Fruit fly (Drosophila melanogaster) S2 (cell line): ENCODE data around the gene P58IPK.

ENCODE experiments used
- CG8478 ChIP-seq: fragments of >200 bp; optimal IDR thresholded peaks from 2 replicates; lab custom pipeline; 2018
- CTCF ChIP-seq, 2 experiments: fragments of >200 bp; optimal IDR thresholded peaks; 2 replicates each; lab custom pipeline; 2018

The P58IPK gene

DNA sequence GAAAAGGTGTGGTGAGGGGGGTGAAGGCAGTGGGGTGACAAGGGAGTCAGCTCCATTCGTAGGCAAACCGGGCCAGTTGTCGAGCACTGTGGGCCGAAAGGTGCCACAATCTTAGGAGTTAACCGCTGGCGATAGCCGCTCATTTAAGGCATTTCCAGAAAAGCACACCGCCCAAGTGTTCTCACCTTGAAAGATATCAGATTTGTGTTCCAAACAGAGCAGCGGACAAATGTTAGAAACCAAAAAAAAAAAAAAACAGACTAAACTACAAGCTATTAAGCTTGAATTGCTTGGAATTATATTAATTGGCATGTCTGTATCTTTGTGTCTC lies 7.5 kb downstream of the P58IPK start:
- TF ChIP-seq CG8478 (lab: Kevin White, UChicago) = no peak
- TF ChIP-seq CTCF (optimal IDR thresholded peaks at IDR 0.05; lab: Kevin White, UChicago) = no peak

DNA sequence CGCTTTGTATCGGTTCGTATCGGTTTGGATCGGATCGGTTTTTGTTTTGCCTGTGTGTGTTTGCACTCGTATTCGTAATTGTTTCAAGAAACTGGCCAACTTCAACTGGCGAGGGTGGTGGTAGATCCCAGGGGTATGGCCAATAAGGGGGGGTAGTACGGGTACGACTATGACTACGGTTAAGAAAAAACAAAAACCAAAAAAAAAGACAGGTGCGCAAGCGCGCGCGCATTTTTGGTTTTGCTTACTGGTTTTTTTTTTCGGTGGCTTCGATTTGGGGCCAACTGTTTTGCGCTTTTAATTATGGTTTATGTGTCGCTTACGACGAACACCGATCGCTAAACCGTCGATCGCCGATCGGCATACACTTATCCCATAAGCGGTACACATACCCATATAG lies 8.1 kb downstream of the P58IPK start:
- TF ChIP-seq CG8478 (lab: Kevin White, UChicago) (no peak), CTCF (optimal IDR thresholded peaks at IDR 0.05; lab: Kevin White, UChicago) (no peak)

DNA sequence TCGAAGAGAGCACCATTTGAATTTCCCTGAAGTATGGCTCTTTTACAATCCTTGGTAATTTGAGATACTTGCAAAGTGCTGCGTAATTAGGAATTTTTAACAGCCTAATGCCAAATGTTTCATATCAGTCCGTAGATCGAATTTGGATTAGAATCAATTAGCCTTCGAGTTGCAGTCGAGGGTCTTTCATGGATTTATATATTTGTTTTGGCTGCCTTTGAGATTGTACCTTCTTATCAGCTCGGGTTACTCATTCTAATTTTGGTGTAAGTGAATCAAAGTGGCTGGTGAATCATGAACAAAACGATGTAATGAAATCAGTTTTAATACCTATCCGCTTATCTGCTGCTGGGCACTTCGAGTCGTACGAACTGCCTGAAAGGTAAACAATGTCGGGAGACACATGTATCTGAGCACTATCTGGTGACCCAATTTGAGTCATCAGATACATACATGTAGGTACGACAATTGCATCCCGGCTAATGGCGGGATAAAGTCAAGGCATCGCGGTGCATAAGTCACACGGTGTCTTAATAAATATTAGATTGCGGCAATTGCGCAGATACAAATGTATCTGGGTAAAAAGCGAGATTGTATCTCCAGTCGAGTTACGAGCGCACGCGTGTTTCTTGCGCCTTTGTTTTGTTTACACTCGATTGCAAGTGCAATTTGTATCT lies 9.1 kb downstream of the P58IPK start:
- TF ChIP-seq CTCF (optimal IDR thresholded peaks at IDR 0.05; lab: Kevin White, UChicago) (no peak), CG8478 (lab: Kevin White, UChicago) (no peak)

DNA sequence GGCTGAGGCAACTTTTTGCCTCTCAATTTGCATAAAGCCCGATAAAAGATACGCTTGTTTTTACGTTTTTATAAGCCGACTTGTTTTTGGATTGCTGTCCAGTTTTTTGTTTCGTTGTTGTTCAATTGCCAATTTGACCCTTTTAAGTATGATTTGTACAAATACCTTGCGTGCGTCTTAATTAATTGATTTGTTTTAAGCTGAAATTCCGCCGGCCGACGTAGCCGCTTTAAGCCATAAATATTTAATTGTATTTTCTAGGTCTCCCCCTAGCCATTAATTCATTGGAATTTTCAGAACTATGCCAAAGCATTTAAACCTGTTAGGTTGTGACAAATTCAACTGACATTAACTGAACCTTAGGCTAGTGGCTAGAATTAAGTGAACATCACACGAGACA lies 9.9 kb downstream of the P58IPK start:
- TF ChIP-seq CTCF (optimal IDR thresholded peaks at IDR 0.05; lab: Kevin White, UChicago) (no peak), CG8478 (lab: Kevin White, UChicago) (no peak)

DNA sequence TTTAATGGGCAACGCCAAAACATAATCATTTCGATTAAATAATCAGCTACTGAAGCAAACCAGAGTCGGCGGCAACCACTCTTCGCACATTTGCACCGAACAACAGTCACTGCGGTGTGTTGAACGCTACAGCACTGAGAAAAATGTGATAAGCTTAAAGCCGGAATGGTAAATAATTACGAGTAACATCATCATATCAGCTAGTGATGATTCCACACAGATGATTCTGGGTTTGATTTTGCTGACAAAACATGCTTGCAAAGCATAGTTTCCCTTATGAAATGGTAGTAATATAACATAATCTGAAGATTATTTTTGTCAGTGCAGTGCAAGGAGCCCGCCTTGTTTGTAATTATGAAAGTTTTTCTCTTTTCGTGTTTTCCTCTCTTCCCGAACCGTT lies 11.4 kb downstream of the P58IPK start:
- TF ChIP-seq CTCF (optimal IDR thresholded peaks at IDR 0.05; lab: Kevin White, UChicago) = no peak

DNA sequence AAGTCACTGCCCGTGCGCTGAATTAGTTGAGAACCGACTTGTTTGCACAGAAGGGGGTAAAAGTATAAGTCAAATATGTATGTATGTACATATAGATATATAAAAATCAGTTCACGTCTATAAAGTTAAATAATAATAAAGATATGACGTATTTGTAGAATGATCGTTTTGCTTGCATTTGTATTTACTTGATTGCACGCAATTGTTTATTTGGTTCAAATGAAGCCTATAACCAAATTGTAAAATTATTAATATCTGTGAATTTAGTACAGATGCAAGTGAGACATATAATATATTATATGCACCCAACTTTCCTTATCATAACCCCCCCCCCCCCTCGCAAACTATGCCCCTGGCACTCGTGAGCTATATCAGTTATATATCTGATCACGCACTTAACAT lies 13.8 kb downstream of the P58IPK start:
- TF ChIP-seq CTCF (optimal IDR thresholded peaks at IDR 0.05; lab: Kevin White, UChicago) = no peak

DNA sequence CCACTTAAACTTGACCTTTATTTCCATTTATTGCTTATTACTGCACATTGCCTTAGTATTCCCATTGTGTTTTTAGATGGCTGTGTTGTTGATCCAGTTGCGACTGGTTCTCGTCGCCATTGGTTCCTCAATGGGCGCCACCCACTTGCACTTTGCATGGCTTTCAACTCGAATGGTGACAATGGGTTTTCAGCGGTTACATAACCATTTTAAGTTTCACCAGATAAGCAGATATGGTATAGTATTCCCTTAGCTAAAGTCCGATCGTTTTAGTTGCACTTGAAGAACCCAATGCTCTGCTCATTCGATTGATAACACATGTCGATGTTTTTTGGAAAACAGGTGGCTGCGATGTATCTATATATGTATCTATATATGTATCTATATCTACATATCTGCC lies 15.2 kb downstream of the P58IPK start:
- TF ChIP-seq CTCF (optimal IDR thresholded peaks at IDR 0.05; lab: Kevin White, UChicago) (no peak), CG8478 (lab: Kevin White, UChicago) (no peak)

DNA sequence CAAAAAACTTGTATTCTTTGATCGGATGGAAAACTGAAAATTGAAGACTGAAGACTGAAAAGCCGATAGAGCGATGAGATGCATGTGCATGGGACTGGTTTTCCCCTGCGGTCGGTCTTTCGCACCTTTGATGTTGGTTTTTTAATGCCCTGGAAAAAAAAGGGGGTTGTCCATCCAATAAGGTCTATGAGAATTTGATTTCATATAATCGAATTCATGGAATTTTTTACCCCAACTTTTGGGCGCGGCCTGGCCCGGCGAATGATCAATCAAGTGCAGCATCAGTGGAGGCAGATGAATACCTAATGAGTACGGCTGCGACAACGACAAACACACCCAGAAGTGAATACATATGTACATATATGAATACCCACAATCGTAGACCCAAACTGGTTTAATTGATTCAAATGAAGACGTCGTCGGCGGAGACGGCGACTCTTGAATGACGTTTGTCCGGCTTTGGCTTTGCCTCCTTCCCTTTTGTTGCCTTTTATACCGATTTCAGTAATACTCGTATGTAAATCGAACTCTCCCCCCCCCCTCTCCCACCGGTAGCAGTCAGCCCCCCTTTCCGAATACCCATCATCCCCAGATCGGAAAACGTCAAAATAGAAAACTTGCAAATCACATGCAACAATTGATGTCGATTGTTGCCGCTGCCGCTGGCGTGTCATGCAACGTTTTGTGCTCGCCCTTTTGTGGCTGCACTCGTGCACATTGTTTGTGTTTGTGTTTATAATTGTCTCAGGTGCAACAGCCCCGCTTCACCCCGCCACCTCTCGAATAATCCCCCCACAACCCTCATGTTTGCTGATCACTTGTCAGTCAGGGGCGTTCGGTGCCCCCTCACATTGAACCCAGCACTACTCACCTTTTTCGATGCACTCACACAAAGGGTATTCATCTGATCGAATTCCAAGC lies 16.5 kb downstream of the P58IPK start:
- TF ChIP-seq CG8478 (lab: Kevin White, UChicago) (no peak), CTCF (optimal IDR thresholded peaks at IDR 0.05; lab: Kevin White, UChicago) (no peak)

DNA sequence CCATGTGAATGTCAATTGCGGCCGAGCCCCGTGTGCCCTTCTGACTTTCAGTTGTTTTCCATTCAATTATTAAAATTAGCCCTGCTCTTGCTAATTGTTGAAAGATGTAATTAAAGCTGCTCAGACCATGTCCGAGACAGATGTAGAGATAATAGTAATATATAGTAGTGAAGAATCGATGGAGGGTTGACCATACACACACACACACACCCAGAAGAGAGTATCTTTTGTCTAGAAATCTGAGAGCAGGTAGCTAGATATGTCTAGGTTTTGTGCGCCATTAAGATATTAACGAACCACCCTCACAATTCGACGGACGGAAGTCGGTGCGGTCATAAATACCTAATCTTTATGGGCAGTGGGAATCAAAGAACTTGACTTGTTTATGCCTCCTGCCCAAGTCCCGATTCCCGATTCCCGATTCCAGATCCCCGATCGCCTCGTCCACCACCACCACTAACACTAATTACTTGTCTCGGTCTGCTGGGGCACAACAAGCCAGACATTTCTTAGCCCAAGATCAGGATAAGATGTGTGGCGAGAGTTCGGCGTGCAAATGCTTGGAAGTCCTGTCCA lies 17.8 kb downstream of the P58IPK start:
- TF ChIP-seq CTCF (optimal IDR thresholded peaks at IDR 0.05; lab: Kevin White, UChicago) = no peak
- no peak for TF ChIP-seq CG8478 (lab: Kevin White, UChicago)

DNA sequence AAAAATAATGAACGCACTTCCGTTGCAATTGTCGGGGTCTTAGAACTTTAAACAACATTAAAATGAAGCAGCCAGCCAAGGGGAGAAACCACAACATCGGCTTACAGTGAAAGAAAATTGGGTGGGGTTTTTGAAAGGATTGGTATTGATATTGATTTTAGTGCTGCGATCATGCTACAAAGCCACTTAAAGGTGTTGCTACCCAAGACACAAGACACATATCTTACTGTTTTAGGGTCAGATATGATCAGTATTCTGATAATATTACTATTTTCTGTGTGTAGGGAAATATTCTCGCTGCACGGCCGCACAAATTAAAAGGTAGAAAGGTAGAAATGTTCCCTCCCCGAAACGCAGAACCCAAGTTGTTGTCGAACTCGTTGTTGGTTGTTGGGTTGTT lies 18.3 kb downstream of the P58IPK start:
- TF ChIP-seq CTCF (optimal IDR thresholded peaks at IDR 0.05; lab: Kevin White, UChicago) (no peak), CG8478 (lab: Kevin White, UChicago) (no peak)

DNA sequence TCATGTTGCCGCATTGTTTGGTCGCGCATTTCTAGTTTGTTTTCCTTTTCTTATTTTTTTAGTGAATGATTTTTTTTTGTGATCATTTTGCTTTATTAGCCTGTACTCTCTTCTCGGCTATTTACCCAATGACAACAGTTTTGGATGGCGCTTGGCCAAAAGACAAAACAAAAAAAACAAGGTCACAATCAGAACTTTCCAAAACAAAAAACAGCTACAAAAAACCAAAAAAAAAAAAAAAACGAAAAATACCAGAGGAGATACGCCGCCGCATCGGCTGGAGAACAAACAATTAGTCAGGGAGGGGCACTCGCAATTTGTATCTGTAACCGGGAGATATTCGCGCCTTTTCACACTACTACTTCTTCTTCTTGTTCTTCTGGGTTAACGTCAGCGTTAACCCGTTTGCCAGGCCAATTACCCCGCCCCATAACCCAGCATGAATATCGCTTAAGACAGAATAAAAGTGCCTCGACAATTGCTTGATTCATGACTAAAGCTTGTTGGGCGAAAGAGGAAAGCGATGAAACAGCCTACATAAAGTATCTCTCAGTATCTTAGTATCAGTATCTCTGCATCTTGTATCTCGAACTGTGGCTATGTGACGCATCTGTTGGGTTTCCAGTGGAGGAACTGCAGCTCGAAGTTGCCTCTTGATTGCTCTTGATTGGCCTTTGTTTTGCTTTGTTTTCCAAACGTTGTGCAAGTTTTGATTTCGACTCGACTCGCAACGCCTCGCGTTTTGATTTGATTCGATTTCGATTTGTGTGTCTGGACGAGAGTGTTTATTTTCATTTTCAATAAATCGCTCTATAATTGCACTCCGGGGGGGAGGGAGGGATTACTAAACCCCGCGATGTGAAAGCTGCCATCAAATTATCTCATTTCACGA lies 20.4 kb downstream of the P58IPK start:
- TF ChIP-seq CG8478 (lab: Kevin White, UChicago) = no peak
- no peak for TF ChIP-seq CTCF (optimal IDR thresholded peaks at IDR 0.05; lab: Kevin White, UChicago)

DNA sequence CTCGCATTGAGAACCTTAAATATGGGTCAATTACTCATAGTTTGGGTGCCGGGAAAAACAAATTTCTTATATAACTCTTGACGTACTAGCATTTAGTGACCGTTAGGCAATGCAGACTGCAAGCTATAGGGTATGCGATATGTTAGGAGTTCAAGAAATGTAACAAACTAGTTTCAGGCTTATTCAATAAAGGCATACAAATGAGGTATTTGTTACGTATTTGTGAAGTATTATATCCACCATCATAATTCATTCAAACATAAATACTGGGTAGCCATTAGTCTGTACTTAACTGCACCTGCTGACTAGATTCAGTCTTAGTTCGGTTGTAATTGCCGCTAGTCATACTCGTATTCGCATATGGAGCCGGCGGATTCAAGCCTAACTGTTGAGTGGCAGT lies 21.5 kb downstream of the P58IPK start:
- TF ChIP-seq CG8478 (lab: Kevin White, UChicago) = no peak
- no peak for TF ChIP-seq CTCF (optimal IDR thresholded peaks at IDR 0.05; lab: Kevin White, UChicago)

DNA sequence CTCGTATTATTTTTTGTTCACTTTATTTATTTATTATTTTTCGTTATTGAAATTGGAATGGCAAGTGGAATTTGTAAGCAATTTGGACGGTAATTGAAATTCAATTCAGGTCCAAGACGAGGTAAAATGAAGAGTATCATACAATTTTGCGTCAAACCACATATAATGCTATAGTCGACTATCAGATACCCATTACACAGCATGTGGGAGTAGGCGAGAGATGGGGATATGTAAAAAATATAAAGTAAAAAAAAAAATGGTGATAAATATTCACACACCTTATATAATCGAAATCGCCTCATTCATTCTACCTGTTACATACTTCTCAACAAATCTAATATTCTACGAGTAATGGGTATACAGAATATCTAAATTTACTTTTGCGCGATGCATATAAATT lies 25.5 kb downstream of the P58IPK start:
- no peak for TF ChIP-seq CG8478 (lab: Kevin White, UChicago)
- no peak for TF ChIP-seq CTCF (optimal IDR thresholded peaks at IDR 0.05; lab: Kevin White, UChicago)

DNA sequence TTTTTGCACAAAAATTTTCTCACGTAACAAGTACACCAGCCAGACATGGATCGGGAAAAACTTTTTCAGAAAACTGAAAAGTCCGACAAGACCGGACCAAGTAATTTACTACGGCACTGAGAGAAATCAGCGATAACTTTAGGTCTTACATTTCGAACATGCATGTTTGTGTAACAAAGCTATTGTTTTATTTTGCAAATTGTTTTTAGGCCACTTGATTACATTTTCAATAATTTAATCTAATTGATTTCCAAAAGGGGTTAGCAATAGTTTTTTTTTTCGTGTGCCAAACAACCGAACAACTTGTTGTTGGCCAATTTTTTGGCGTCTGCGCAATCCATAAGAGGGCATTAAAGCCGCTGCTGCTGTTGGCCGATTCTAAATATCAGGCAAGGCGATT lies 26.4 kb downstream of the P58IPK start:
- TF ChIP-seq CG8478 (lab: Kevin White, UChicago) = no peak
- TF ChIP-seq CTCF (optimal IDR thresholded peaks at IDR 0.05; lab: Kevin White, UChicago) = no peak
